Worm (Caenorhabditis elegans) whole organism, mixed stage, embryonic: Measurements from ENCODE around the gene R02D5.3.

Source experiments
- mep-1 ChIP-seq: fragments of 150-350 bp; optimal IDR thresholded peaks from 2 replicates; lab custom pipeline; 2017; ENCODE audit warnings: missing biosample characterization, missing genetic modification reagents, missing genetic modification characterization, inconsistent platforms
- snpc-4 ChIP-seq: fragments of 150-350 bp; optimal IDR thresholded peaks from 2 replicates; lab custom pipeline; 2014; ENCODE audit warnings: missing biosample characterization, missing genetic modification characterization
- unc-62 ChIP-seq: fragments of 150-350 bp; optimal IDR thresholded peaks from 2 replicates; lab custom pipeline; 2014; ENCODE audit warnings: missing biosample characterization, missing genetic modification reagents, missing genetic modification characterization

ce11 chrV:14506713-14507675, 24.0 kb downstream of the R02D5.3 start:
- TF ChIP-seq snpc-4 (tag; lab: Kevin White, UChicago), result no peak
- TF ChIP-seq unc-62 (GFP tag; lab: Kevin White, UChicago), result peak; percentile 68
- TF ChIP-seq mep-1 (tag; lab: Kevin White, UChicago), result no peak
